Worm (Caenorhabditis elegans) whole organism, late embryonic: ENCODE measurements around the gene sdz-13.

Experiments used
- C08G9.2 ChIP-seq: sonication (generic microtip); optimal IDR thresholded peaks from 2 replicates; lab custom pipeline; 2016; ENCODE audit warnings: mild to moderate bottlenecking, missing genetic modification characterization, moderate library complexity, missing compliant biosample characterization
- C38D4.7 ChIP-seq: fragments of 200-800 bp; sonication (Bioruptor generic); optimal IDR thresholded peaks from 2 replicates; lab custom pipeline; 2018; ENCODE audit warnings: mild to moderate bottlenecking, missing genetic modification characterization, moderate library complexity, missing compliant biosample characterization
- K09A11.1 ChIP-seq: sonication (generic microtip); optimal IDR thresholded peaks from 2 replicates; lab custom pipeline; 2017; ENCODE audit warnings: antibody characterized with exemption, mild to moderate bottlenecking, missing genetic modification characterization, missing compliant biosample characterization; ENCODE audit not compliant: insufficient read depth
- T23F11.4 ChIP-seq: fragments of 200-800 bp; sonication (Bioruptor generic); optimal IDR thresholded peaks from 2 replicates; lab custom pipeline; 2018; ENCODE audit warnings: mild to moderate bottlenecking, missing genetic modification characterization, missing compliant biosample characterization
- Y22D7AL.16 ChIP-seq: sonication (generic microtip); optimal IDR thresholded peaks from 2 replicates; lab custom pipeline; 2016; ENCODE audit warnings: missing genetic modification characterization, missing compliant biosample characterization
- ceh-14 ChIP-seq: sonication (generic microtip); optimal IDR thresholded peaks from 2 replicates; lab custom pipeline; 2016; ENCODE audit warnings: missing genotype, missing genetic modification characterization, missing compliant biosample characterization
- ceh-18 ChIP-seq: sonication (generic microtip); optimal IDR thresholded peaks from 2 replicates; lab custom pipeline; 2016; ENCODE audit warnings: missing genetic modification characterization, missing compliant biosample characterization
- ceh-19 ChIP-seq: fragments of 200-800 bp; sonication (Bioruptor generic); optimal IDR thresholded peaks from 2 replicates; lab custom pipeline; 2018; ENCODE audit warnings: mild to moderate bottlenecking, missing genetic modification characterization, missing compliant biosample characterization
- ceh-2 ChIP-seq: sonication (generic microtip); optimal IDR thresholded peaks from 2 replicates; lab custom pipeline; 2016; ENCODE audit warnings: missing genotype, missing genetic modification characterization, missing compliant biosample characterization
- ceh-22 ChIP-seq: sonication (generic microtip); optimal IDR thresholded peaks from 2 replicates; lab custom pipeline; 2017; ENCODE audit warnings: missing biosample characterization, missing genetic modification characterization
- ceh-24 ChIP-seq: sonication (generic microtip); optimal IDR thresholded peaks from 2 replicates; lab custom pipeline; 2016; ENCODE audit warnings: mild to moderate bottlenecking, missing genetic modification characterization, missing compliant biosample characterization
- ceh-31 ChIP-seq: sonication (generic microtip); optimal IDR thresholded peaks from 2 replicates; lab custom pipeline; 2016; ENCODE audit warnings: missing genetic modification characterization, missing compliant biosample characterization
- ceh-34 ChIP-seq: sonication (generic microtip); optimal IDR thresholded peaks from 2 replicates; lab custom pipeline; 2016; ENCODE audit warnings: mild to moderate bottlenecking, missing genetic modification characterization, missing compliant biosample characterization
- ceh-45 ChIP-seq: fragments of 200-800 bp; sonication (Bioruptor generic); IDR thresholded peaks from 2 replicates; pipeline ENCODE4 v1.3.6; 2022; ENCODE audit warnings: missing genetic modification reagents, missing genetic modification characterization, missing compliant biosample characterization
- ceh-48 ChIP-seq: sonication (generic microtip); optimal IDR thresholded peaks from 2 replicates; lab custom pipeline; 2016; ENCODE audit warnings: missing genetic modification characterization, inconsistent platforms, missing compliant biosample characterization
- ceh-6 ChIP-seq: fragments of 200-800 bp; sonication (Bioruptor generic); optimal IDR thresholded peaks from 2 replicates; lab custom pipeline; 2018; ENCODE audit warnings: mild to moderate bottlenecking, missing genetic modification characterization, missing compliant biosample characterization
- ceh-9 ChIP-seq: sonication (generic microtip); optimal IDR thresholded peaks from 2 replicates; lab custom pipeline; 2016; ENCODE audit warnings: mild to moderate bottlenecking, missing genetic modification characterization, inconsistent platforms, missing compliant biosample characterization
- che-1 ChIP-seq: sonication (generic microtip); optimal IDR thresholded peaks from 2 replicates; lab custom pipeline; 2016; ENCODE audit warnings: mild to moderate bottlenecking, missing genetic modification characterization, missing compliant biosample characterization
- ets-4 ChIP-seq: sonication (generic microtip); optimal IDR thresholded peaks from 2 replicates; lab custom pipeline; 2016; ENCODE audit warnings: missing genetic modification characterization, missing compliant biosample characterization
- eyg-1 ChIP-seq: sonication (generic microtip); optimal IDR thresholded peaks from 2 replicates; lab custom pipeline; 2016; ENCODE audit warnings: missing genotype, missing genetic modification characterization, missing compliant biosample characterization
- fkh-10 ChIP-seq: fragments of 150-350 bp; optimal IDR thresholded peaks from 2 replicates; lab custom pipeline; 2014; ENCODE audit warnings: missing biosample characterization, missing genetic modification reagents, missing genetic modification characterization
- gmeb-2 ChIP-seq: sonication (generic microtip); optimal IDR thresholded peaks from 2 replicates; lab custom pipeline; 2016; ENCODE audit warnings: missing genetic modification characterization, inconsistent platforms, missing compliant biosample characterization
- hlh-13 ChIP-seq: fragments of 200-800 bp; sonication (Bioruptor generic); optimal IDR thresholded peaks from 2 replicates; lab custom pipeline; 2018; ENCODE audit warnings: mild to moderate bottlenecking, missing genetic modification characterization, missing compliant biosample characterization
- hlh-15 ChIP-seq: sonication (generic microtip); optimal IDR thresholded peaks from 2 replicates; lab custom pipeline; 2016; ENCODE audit warnings: missing genetic modification characterization, missing compliant biosample characterization
- hlh-6 ChIP-seq: sonication (generic microtip); optimal IDR thresholded peaks from 2 replicates; lab custom pipeline; 2016; ENCODE audit warnings: missing genotype, missing genetic modification characterization, missing compliant biosample characterization
- lin-11 ChIP-seq: fragments of 200-800 bp; sonication (Bioruptor generic); optimal IDR thresholded peaks from 2 replicates; lab custom pipeline; 2018; ENCODE audit warnings: mild to moderate bottlenecking, missing genetic modification characterization, missing compliant biosample characterization
- madf-2 ChIP-seq: sonication (generic microtip); optimal IDR thresholded peaks from 2 replicates; lab custom pipeline; 2017; ENCODE audit warnings: missing genetic modification characterization, missing compliant biosample characterization
- nfya-1 ChIP-seq: sonication (generic microtip); optimal IDR thresholded peaks from 2 replicates; lab custom pipeline; 2017; ENCODE audit warnings: missing genetic modification characterization, mild to moderate bottlenecking, missing compliant biosample characterization, antibody characterized with exemption, moderate library complexity
- nhr-232 ChIP-seq: sonication (generic microtip); optimal IDR thresholded peaks from 2 replicates; lab custom pipeline; 2016; ENCODE audit warnings: missing genetic modification characterization, missing compliant biosample characterization
- npax-4 ChIP-seq: sonication (generic microtip); optimal IDR thresholded peaks from 2 replicates; lab custom pipeline; 2016; ENCODE audit warnings: missing genetic modification characterization, missing compliant biosample characterization
- pat-9 ChIP-seq: fragments of 200-800 bp; sonication (Bioruptor generic); optimal IDR thresholded peaks from 2 replicates; lab custom pipeline; 2018; ENCODE audit warnings: mild to moderate bottlenecking, missing genetic modification characterization, moderate library complexity, missing compliant biosample characterization
- pax-1 ChIP-seq: fragments of 150-350 bp; optimal IDR thresholded peaks from 2 replicates; lab custom pipeline; 2014; ENCODE audit warnings: missing biosample characterization, missing genetic modification characterization
- pha-2 ChIP-seq: sonication (generic microtip); optimal IDR thresholded peaks from 2 replicates; lab custom pipeline; 2017; ENCODE audit warnings: mild to moderate bottlenecking, missing genetic modification characterization, missing compliant biosample characterization
- pha-4 ChIP-seq: fragments of 150-350 bp; optimal IDR thresholded peaks from 2 replicates; lab custom pipeline; 2018; ENCODE audit warnings: missing biosample characterization, missing genetic modification reagents, missing genetic modification characterization
- pqm-1 ChIP-seq: sonication (generic microtip); optimal IDR thresholded peaks from 2 replicates; lab custom pipeline; 2016; ENCODE audit warnings: missing genetic modification characterization, missing compliant biosample characterization
- ref-2 ChIP-seq: sonication (generic microtip); optimal IDR thresholded peaks from 2 replicates; lab custom pipeline; 2016; ENCODE audit warnings: missing genetic modification characterization, missing compliant biosample characterization
- rnt-1 ChIP-seq: sonication (generic microtip); optimal IDR thresholded peaks from 2 replicates; lab custom pipeline; 2016; ENCODE audit warnings: missing genetic modification characterization, missing compliant biosample characterization
- sdc-2 ChIP-seq: sonication (generic microtip); optimal IDR thresholded peaks from 2 replicates; lab custom pipeline; 2016; ENCODE audit warnings: missing genotype, missing genetic modification characterization, missing compliant biosample characterization
- sox-2 ChIP-seq: fragments of 200-800 bp; sonication (Bioruptor generic); IDR thresholded peaks from 2 replicates; pipeline ENCODE4 v1.3.6; 2022; ENCODE audit warnings: missing genetic modification reagents, missing genetic modification characterization, missing compliant biosample characterization
- tbx-2 ChIP-seq: sonication (generic microtip); optimal IDR thresholded peaks from 2 replicates; lab custom pipeline; 2016; ENCODE audit warnings: missing genetic modification characterization, missing compliant biosample characterization
- tbx-7 ChIP-seq: sonication (generic microtip); optimal IDR thresholded peaks from 2 replicates; lab custom pipeline; 2016; ENCODE audit warnings: missing genotype, missing genetic modification characterization, missing compliant biosample characterization
- ttx-3 ChIP-seq: sonication (generic microtip); optimal IDR thresholded peaks from 2 replicates; lab custom pipeline; 2016; ENCODE audit warnings: missing genetic modification reagents, missing genetic modification characterization, missing compliant biosample characterization
- unc-55 ChIP-seq: sonication (generic microtip); optimal IDR thresholded peaks from 2 replicates; lab custom pipeline; 2017; ENCODE audit warnings: missing biosample characterization, missing genetic modification reagents, missing genetic modification characterization

The sdz-13 gene

ce11 chrIV:10851136-10851535 lies 28.3 kb downstream of the sdz-13 start:
- TF ChIP-seq ceh-6 (GFP tag; lab: Kevin White, UChicago) (no peak), rnt-1 (tag; lab: Kevin White, UChicago) (no peak), gmeb-2 (no peak), C08G9.2 (tag; lab: Kevin White, UChicago) (no peak), ceh-9 (no peak), ceh-14 (no peak), ref-2 (tag; lab: Kevin White, UChicago) (no peak), sox-2 (no peak), Y22D7AL.16 (tag; lab: Kevin White, UChicago) (no peak), madf-2 (tag; lab: Kevin White, UChicago) (no peak), pqm-1 (tag; lab: Kevin White, UChicago) (no peak), nhr-232 (tag; lab: Kevin White, UChicago) (no peak), eyg-1 (tag; lab: Kevin White, UChicago) (no peak), T23F11.4 (GFP tag; lab: Kevin White, UChicago) (no peak), hlh-13 (no peak), ceh-48 (tag; lab: Kevin White, UChicago) (no peak), che-1 (tag; lab: Kevin White, UChicago) (no peak)
- TF ChIP-seq, all 69 proteins: peak for 0

- TF ChIP-seq ceh-45 (no peak), nfya-1 (tag; lab: Kevin White, UChicago) (peak; percentile 16), nhr-232 (tag; lab: Kevin White, UChicago) (no peak)
These were observed 36.6 kb downstream of the sdz-13 start, which contains the start of gene T11G6.5 for ce11 chrIV:10842705-10843364. Gene T11G6.5, minus strand, starts transcription at chrIV:10842755.

- TF ChIP-seq pha-2 (tag; lab: Kevin White, UChicago) (no peak), lin-11 (tag; lab: Kevin White, UChicago) (no peak), fkh-10 (GFP tag; lab: Kevin White, UChicago) (no peak), rnt-1 (tag; lab: Kevin White, UChicago) (no peak), pha-4 (tag; lab: Kevin White, UChicago) (no peak), ceh-18 (tag; lab: Kevin White, UChicago) (no peak), ttx-3 (tag; lab: Kevin White, UChicago) (no peak)
These were observed 37.2 kb downstream of the sdz-13 start for ce11 chrIV:10842232-10842631.

ce11 chrIV:10832148-10832547 lies 47.3 kb downstream of the sdz-13 start, which contains the start of gene best-15:
Gene best-15, minus strand, starts transcription at chrIV:10832248.
- no peak for TF ChIP-seq pat-9 (tag; lab: Kevin White, UChicago)
- TF ChIP-seq ceh-31, result no peak
- TF ChIP-seq ceh-2, result no peak
- TF ChIP-seq ceh-18 (tag; lab: Kevin White, UChicago), result no peak
- TF ChIP-seq tbx-7, result no peak
- TF ChIP-seq unc-55, result no peak
- no peak for TF ChIP-seq K09A11.1 (tag; lab: Kevin White, UChicago)
- no peak for TF ChIP-seq ref-2 (tag; lab: Kevin White, UChicago)
- no peak for TF ChIP-seq rnt-1 (tag; lab: Kevin White, UChicago)
- TF ChIP-seq ttx-3 (tag; lab: Kevin White, UChicago), result no peak
- TF ChIP-seq hlh-6 (tag; lab: Kevin White, UChicago), result no peak
- TF ChIP-seq Y22D7AL.16 (tag; lab: Kevin White, UChicago), result no peak
- no peak for TF ChIP-seq hlh-15 (tag; lab: Kevin White, UChicago)

- TF ChIP-seq sdc-2 (tag; lab: Kevin White, UChicago) (no peak), ceh-22 (tag; lab: Kevin White, UChicago) (no peak), sox-2 (no peak), Y22D7AL.16 (tag; lab: Kevin White, UChicago) (no peak), ets-4 (no peak), pqm-1 (tag; lab: Kevin White, UChicago) (no peak), hlh-13 (no peak), tbx-7 (no peak), tbx-2 (tag; lab: Kevin White, UChicago) (no peak), ceh-24 (tag; lab: Kevin White, UChicago) (no peak), C38D4.7 (GFP tag; lab: Kevin White, UChicago) (no peak), npax-4 (tag; lab: Kevin White, UChicago) (no peak), ceh-18 (tag; lab: Kevin White, UChicago) (no peak), pha-2 (tag; lab: Kevin White, UChicago) (no peak), pax-1 (tag; lab: Kevin White, UChicago) (no peak), ceh-34 (tag; lab: Kevin White, UChicago) (no peak), hlh-15 (tag; lab: Kevin White, UChicago) (no peak), ceh-19 (GFP tag; lab: Kevin White, UChicago) (no peak), fkh-10 (GFP tag; lab: Kevin White, UChicago) (no peak)
These were observed 51.4 kb downstream of the sdz-13 start, which contains the start of gene npax-3 for ce11 chrIV:10828049-10828448. Gene npax-3, minus strand, starts transcription at chrIV:10828149.
